Worm (Caenorhabditis elegans) whole organism, dauer: ENCODE results near the gene F09G8.5.

Experiments used
- unc-62 ChIP-seq: sonication (generic microtip); optimal IDR thresholded peaks from 2 replicates; lab custom pipeline; 2017; ENCODE audit warnings: missing biosample characterization, missing genetic modification reagents, missing genetic modification characterization

Gene F09G8.5

DNA sequence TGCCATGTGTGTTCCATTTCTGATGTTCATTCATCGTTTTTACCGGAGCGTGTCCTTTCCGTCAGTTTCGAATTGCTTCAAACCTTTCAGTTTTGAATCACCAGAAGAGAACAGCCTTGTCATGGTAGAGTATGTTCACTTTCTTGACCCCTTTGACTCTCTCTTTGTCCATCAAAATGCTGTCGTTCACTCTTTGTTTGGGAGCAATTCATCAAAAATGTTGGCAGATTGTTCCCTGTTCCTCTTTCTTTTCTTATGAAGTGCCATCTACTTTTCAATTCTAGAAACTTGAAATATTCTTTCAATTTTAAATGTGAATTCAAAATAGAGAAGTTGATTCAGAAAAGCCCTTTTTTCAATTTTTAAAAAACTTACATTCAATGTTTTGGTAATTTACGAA lies 26.5 kb downstream of the F09G8.5 start:
- TF ChIP-seq unc-62 (GFP tag; lab: Kevin White, UChicago) = no peak

- TF ChIP-seq unc-62 (GFP tag; lab: Kevin White, UChicago) = no peak
These were observed 28.8 kb downstream of the F09G8.5 start for ce11 chrIII:8283525-8283924.

DNA sequence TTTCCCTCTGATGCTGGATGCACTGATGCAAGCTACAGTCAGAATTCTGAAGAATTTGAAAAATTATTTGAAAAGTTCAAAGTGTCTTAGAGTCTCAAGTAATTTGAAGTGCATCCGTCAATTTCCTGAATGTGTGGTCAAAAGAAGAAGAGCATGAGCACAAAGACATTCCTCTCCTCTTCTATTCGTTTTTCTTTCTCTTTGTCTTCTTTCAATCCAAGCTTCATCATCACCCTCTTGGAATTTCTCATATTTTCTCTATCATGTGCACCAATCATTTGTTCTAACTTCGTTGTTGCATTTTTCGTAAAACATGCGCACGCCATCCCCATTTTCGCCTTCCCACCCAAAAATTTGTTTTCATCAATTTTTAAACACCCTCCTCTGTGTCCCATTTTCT lies 31.2 kb downstream of the F09G8.5 start:
- no peak for TF ChIP-seq unc-62 (GFP tag; lab: Kevin White, UChicago)

ce11 chrIII:8286824-8287223 lies 32.0 kb downstream of the F09G8.5 start:
- no peak for TF ChIP-seq unc-62 (GFP tag; lab: Kevin White, UChicago)

DNA sequence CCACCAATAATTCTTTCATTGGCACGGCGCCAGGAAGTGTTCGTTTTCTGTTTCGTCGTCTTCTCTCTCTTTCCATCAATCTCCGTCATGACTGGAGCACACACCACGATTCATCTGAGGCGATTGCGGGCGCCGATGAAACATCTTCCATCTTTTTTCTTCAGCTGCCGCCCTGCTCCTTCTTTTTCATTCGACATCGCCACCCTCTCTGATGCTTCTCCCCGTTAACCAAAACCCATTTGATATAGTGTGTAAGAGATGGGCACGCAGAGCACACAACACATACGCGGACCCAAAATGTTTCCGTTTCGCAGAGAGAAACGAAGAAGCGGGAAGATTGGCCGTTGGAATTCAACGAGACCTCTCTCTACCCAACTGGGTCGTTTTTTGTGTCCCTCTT lies 32.7 kb downstream of the F09G8.5 start:
- no peak for TF ChIP-seq unc-62 (GFP tag; lab: Kevin White, UChicago)

ce11 chrIII:8289181-8289580 lies 34.4 kb downstream of the F09G8.5 start:
- TF ChIP-seq unc-62 (GFP tag; lab: Kevin White, UChicago) = no peak

DNA sequence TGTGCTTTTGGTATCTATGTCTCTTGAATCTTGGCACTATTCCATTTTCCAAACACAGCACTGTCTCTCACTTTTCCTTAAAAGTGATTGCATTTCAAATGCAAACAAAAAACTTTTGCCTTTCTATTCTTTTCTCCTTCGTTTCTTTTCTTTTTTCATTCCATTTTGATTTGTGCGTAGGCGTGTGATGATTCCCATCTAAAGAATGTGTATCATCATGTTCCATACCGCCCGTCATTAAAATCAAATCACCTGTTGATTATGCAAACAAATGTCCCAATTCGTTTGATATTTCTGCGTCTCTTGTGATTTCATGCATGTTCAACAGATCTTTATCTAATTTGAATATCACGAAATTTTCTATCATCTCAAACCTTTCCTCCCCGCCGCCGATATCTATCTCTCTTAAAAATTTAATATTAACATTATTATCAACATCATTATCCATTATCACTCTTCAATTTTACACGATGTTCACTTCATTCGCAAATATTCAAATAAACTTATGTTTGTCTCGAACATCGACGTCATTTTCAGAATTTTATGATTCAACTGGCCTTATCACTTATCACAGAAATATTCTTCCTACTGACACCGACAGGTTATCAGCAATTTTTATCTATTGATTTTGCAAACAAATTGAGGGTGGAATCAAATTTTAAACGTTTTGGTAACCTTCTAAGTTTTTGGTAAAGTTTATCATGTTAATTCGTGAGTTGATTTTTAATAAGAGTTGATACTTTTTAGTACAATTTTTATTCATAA lies 36.7 kb downstream of the F09G8.5 start:
- no peak for TF ChIP-seq unc-62 (GFP tag; lab: Kevin White, UChicago)

DNA sequence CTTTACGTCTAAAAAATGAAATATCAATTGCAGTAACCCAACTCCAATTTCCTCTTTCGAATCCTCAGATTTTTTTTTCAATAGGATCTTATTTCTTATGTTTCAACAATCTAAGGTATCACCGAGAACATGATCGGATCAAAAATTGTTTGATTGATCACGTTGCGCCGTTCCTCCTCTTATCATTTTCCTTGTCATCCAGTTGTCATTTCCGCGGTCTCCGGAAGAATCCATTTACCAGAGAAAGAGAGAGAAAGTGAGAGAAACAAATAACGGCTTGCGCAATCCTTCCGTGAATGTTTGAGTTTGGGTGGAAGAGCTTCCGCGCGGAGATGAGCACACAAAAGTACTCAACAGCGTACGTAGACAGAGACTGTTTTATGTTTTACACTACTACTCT lies 38.5 kb downstream of the F09G8.5 start:
- TF ChIP-seq unc-62 (GFP tag; lab: Kevin White, UChicago) = no peak

- TF ChIP-seq unc-62 (GFP tag; lab: Kevin White, UChicago) = no peak
These were observed 43.6 kb downstream of the F09G8.5 start for ce11 chrIII:8298216-8298920.

ce11 chrIII:8299078-8299587 lies 44.4 kb downstream of the F09G8.5 start:
- no peak for TF ChIP-seq unc-62 (GFP tag; lab: Kevin White, UChicago)

DNA sequence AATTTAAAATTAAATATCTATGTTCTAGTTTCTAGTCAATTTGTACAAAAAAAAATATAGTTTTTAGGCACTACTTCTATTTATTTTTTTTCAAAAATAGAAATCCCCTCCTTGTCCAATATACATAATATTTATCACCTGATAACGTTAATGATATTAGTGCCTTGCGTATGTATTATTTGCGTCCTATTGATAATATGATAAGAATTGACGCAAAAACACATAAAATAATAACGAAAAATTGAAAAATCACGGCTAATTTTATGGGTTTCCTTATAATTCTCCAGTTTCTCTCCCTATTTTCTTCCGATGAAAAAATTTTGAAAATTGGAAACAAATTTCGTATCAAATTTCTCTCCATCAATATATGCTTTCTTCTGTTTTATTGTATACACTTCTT lies 45.0 kb downstream of the F09G8.5 start:
- no peak for TF ChIP-seq unc-62 (GFP tag; lab: Kevin White, UChicago)

DNA sequence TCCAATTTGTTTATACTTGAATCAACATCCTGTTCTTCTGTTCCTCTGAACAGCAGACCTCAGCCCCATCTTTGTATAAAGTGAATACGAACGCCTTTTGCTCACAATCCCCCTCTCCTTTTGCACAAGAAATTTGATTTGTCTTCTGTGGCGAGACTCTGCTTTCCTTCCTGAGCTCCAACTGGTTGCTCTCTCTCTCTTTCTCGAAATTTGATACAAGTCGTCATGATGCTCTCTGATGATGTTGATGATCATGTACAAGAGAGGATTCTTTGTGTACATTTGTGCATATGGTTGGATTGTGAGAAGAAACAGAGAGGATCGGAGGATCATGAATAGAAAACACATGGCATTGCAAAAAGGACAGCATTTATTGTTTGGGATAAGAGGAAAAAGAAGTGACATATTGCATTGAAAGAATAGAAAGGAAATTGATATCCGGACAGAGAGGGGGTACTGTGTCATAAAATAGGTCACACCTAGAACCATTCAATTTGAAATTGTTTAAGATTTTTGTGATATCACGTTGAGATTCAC lies 46.2 kb downstream of the F09G8.5 start:
- TF ChIP-seq unc-62 (GFP tag; lab: Kevin White, UChicago) = no peak

- no peak for TF ChIP-seq unc-62 (GFP tag; lab: Kevin White, UChicago)
These were observed 48.7 kb downstream of the F09G8.5 start for ce11 chrIII:8303440-8303839.

- TF ChIP-seq unc-62 (GFP tag; lab: Kevin White, UChicago) = no peak
These were observed 50.5 kb downstream of the F09G8.5 start for ce11 chrIII:8305304-8305703.

- TF ChIP-seq unc-62 (GFP tag; lab: Kevin White, UChicago) = no peak
These were observed 51.0 kb downstream of the F09G8.5 start for ce11 chrIII:8305816-8306215.
